Fruit fly (Drosophila melanogaster) whole organism, embryonic: ENCODE results near the gene CG5910.

Source experiments
- Antp ChIP-seq: fragments of 200-800 bp; sonication (Bioruptor generic); optimal IDR thresholded peaks from 3 replicates; lab custom pipeline; 2016; ENCODE audit warnings: missing biosample characterization, missing genetic modification characterization
- Atf3 ChIP-seq: fragments of 200-800 bp; sonication (Bioruptor generic); optimal IDR thresholded peaks from 3 replicates; lab custom pipeline; 2016; ENCODE audit warnings: missing biosample characterization, missing genetic modification characterization
- CG12299 ChIP-seq: fragments of 200-800 bp; sonication (Bioruptor generic); optimal IDR thresholded peaks from 2 replicates; lab custom pipeline; 2018; ENCODE audit warnings: missing biosample characterization, mild to moderate bottlenecking, missing genetic modification characterization
- CG1233 ChIP-seq: fragments of 200-800 bp; sonication (Bioruptor generic); optimal IDR thresholded peaks from 4 replicates; lab custom pipeline; 2018; ENCODE audit warnings: missing biosample characterization, mild to moderate bottlenecking, missing genetic modification characterization
- CG1603 ChIP-seq: fragments of 200-800 bp; sonication (Bioruptor generic); optimal IDR thresholded peaks from 2 replicates; lab custom pipeline; 2019; ENCODE audit warnings: missing biosample characterization, mild to moderate bottlenecking, missing genetic modification characterization, moderate library complexity
- CG17361 ChIP-seq: fragments of 200-800 bp; sonication (Bioruptor generic); IDR thresholded peaks from 3 replicates; pipeline ENCODE4 v1.3.6; 2022; ENCODE audit warnings: missing biosample characterization, missing genetic modification characterization
- CG17385 ChIP-seq: fragments of 200-800 bp; sonication (Bioruptor generic); optimal IDR thresholded peaks from 3 replicates; lab custom pipeline; 2018; ENCODE audit warnings: missing biosample characterization, mild to moderate bottlenecking, missing genetic modification characterization
- CG17612 ChIP-seq: fragments of 200-800 bp; sonication (Bioruptor generic); IDR thresholded peaks from 2 replicates; pipeline ENCODE4 v1.3.6; 2022; ENCODE audit warnings: missing biosample characterization, missing genetic modification characterization
- CG1832 ChIP-seq: fragments of 200-800 bp; sonication (Bioruptor generic); optimal IDR thresholded peaks from 2 replicates; lab custom pipeline; 2017; ENCODE audit warnings: missing biosample characterization, mild to moderate bottlenecking, missing genetic modification characterization, inconsistent platforms
- CG18599 ChIP-seq: fragments of 200-800 bp; sonication (Bioruptor generic); optimal IDR thresholded peaks from 3 replicates; lab custom pipeline; 2017; ENCODE audit warnings: missing biosample characterization, missing genetic modification characterization, mild to moderate bottlenecking, moderate library complexity, missing genetic modification reagents
- CG18619 ChIP-seq: fragments of 200-800 bp; sonication (Bioruptor generic); optimal IDR thresholded peaks from 3 replicates; lab custom pipeline; 2017; ENCODE audit warnings: missing biosample characterization, mild to moderate bottlenecking, missing genetic modification characterization
- CG2129 ChIP-seq: fragments of 200-800 bp; sonication (Bioruptor generic); IDR thresholded peaks from 2 replicates; pipeline ENCODE4 v1.3.6; 2022; ENCODE audit warnings: missing biosample characterization, missing genetic modification characterization; ENCODE audit not compliant: partially characterized antibody
- CG2202 ChIP-seq: fragments of 200-800 bp; sonication (Bioruptor generic); optimal IDR thresholded peaks from 2 replicates; lab custom pipeline; 2018; ENCODE audit warnings: missing biosample characterization, mild to moderate bottlenecking, missing genetic modification characterization
- CG2889 ChIP-seq: fragments of 200-800 bp; sonication (Bioruptor generic); IDR thresholded peaks from 3 replicates; pipeline ENCODE4 v1.3.6; 2022; ENCODE audit warnings: missing biosample characterization, missing genetic modification characterization
- CG30431 ChIP-seq: fragments of 200-800 bp; sonication (Bioruptor generic); optimal IDR thresholded peaks from 2 replicates; lab custom pipeline; 2017; ENCODE audit warnings: missing biosample characterization, missing genetic modification characterization
- CG31388 ChIP-seq: fragments of 200-800 bp; sonication (Bioruptor generic); optimal IDR thresholded peaks from 2 replicates; lab custom pipeline; 2016; ENCODE audit warnings: missing biosample characterization, missing genetic modification characterization
- CG32767 ChIP-seq: fragments of 200-800 bp; sonication (Bioruptor generic); IDR thresholded peaks from 2 replicates; pipeline ENCODE4 v1.3.6; 2022; ENCODE audit warnings: missing biosample characterization, missing genetic modification characterization
- CG34376 ChIP-seq: fragments of 200-800 bp; sonication (Bioruptor generic); optimal IDR thresholded peaks from 2 replicates; lab custom pipeline; 2018; ENCODE audit warnings: missing biosample characterization, mild to moderate bottlenecking, missing genetic modification characterization
- CG7786 ChIP-seq: fragments of 200-800 bp; sonication (Bioruptor generic); optimal IDR thresholded peaks from 2 replicates; lab custom pipeline; 2016; ENCODE audit warnings: missing biosample characterization, missing genetic modification characterization
- CG8924 ChIP-seq: fragments of 200-800 bp; optimal IDR thresholded peaks from 3 replicates; lab custom pipeline; 2019; ENCODE audit warnings: missing biosample characterization, mild to moderate bottlenecking, missing genetic modification characterization, moderate library complexity
- CG9727 ChIP-seq: fragments of 200-800 bp; sonication (Bioruptor generic); optimal IDR thresholded peaks from 3 replicates; lab custom pipeline; 2017; ENCODE audit warnings: missing biosample characterization, mild to moderate bottlenecking, missing genetic modification characterization
- CkIIα-i1 ChIP-seq: fragments of 200-800 bp; sonication (Bioruptor generic); IDR thresholded peaks from 2 replicates; pipeline ENCODE4 v1.3.6; 2022; ENCODE audit warnings: missing biosample characterization, missing genetic modification characterization
- Doc2 ChIP-seq: fragments of 200-800 bp; sonication (Bioruptor generic); IDR thresholded peaks from 2 replicates; pipeline ENCODE4 v1.3.6; 2022; ENCODE audit warnings: missing biosample characterization, missing genetic modification characterization
- Hr39 ChIP-seq: fragments of >200 bp; optimal IDR thresholded peaks from 2 replicates; lab custom pipeline; 2017
- Lim3 ChIP-seq: fragments of 200-800 bp; sonication (Bioruptor generic); IDR thresholded peaks from 2 replicates; pipeline ENCODE4 v1.3.6; 2022; ENCODE audit warnings: missing biosample characterization, missing genetic modification characterization
- Pdp1 ChIP-seq, 2 experiments: fragments of 200-800 bp; sonication (Bioruptor generic); optimal IDR thresholded peaks; 3 replicates each; lab custom pipeline; 2016; ENCODE audit warnings: missing biosample characterization in 2 of 2, missing genetic modification characterization in 2 of 2, mild to moderate bottlenecking in 1 of 2, moderate library complexity in 1 of 2
- Ptx1 ChIP-seq: fragments of 200-800 bp; sonication (Bioruptor generic); IDR thresholded peaks from 2 replicates; pipeline ENCODE4 v1.3.6; 2022; ENCODE audit warnings: missing biosample characterization, missing genetic modification characterization
- Rx ChIP-seq: fragments of 200-800 bp; sonication (Bioruptor generic); IDR thresholded peaks from 2 replicates; pipeline ENCODE4 v1.3.6; 2022; ENCODE audit warnings: missing biosample characterization, missing genetic modification characterization
- Scr ChIP-seq: fragments of 200-800 bp; sonication (Bioruptor generic); IDR thresholded peaks from 2 replicates; pipeline ENCODE4 v1.3.6; 2022; ENCODE audit warnings: missing biosample characterization, missing genetic modification characterization; ENCODE audit not compliant: partially characterized antibody
- Sox102F ChIP-seq: fragments of 200-800 bp; sonication (Bioruptor generic); optimal IDR thresholded peaks from 2 replicates; lab custom pipeline; 2018; ENCODE audit warnings: missing biosample characterization, mild to moderate bottlenecking, missing genetic modification characterization, moderate library complexity
- amos ChIP-seq: fragments of 200-800 bp; sonication (Bioruptor generic); IDR thresholded peaks from 2 replicates; pipeline ENCODE4 v1.3.6; 2022; ENCODE audit warnings: missing biosample characterization, missing genetic modification characterization; ENCODE audit not compliant: partially characterized antibody
- br ChIP-seq: fragments of >200 bp; optimal IDR thresholded peaks from 2 replicates; lab custom pipeline; 2017
- cad ChIP-seq: fragments of >200 bp; optimal IDR thresholded peaks from 2 replicates; lab custom pipeline; 2017; ENCODE audit warnings: missing biosample characterization, missing genetic modification characterization
- dmrt99B ChIP-seq: fragments of 200-800 bp; sonication (Bioruptor generic); optimal IDR thresholded peaks from 2 replicates; lab custom pipeline; 2018; ENCODE audit warnings: missing biosample characterization, mild to moderate bottlenecking, missing genetic modification characterization, moderate library complexity
- dysf ChIP-seq: fragments of 200-800 bp; sonication (Bioruptor generic); IDR thresholded peaks from 3 replicates; pipeline ENCODE4 v1.3.6; 2022; ENCODE audit warnings: missing biosample characterization, missing genetic modification characterization
- eve ChIP-seq, 2 experiments: fragments of >200 bp; optimal IDR thresholded peaks; 2 replicates each; lab custom pipeline; 2017; ENCODE audit warnings: missing biosample characterization in 2 of 2, missing genetic modification characterization in 2 of 2
- ewg ChIP-seq: fragments of 200-800 bp; sonication (Bioruptor generic); optimal IDR thresholded peaks from 3 replicates; lab custom pipeline; 2017; ENCODE audit warnings: mild to moderate bottlenecking, missing biosample characterization, missing genetic modification reagents, missing genetic modification characterization
- eyg ChIP-seq: fragments of 200-800 bp; sonication (Bioruptor generic); optimal IDR thresholded peaks from 3 replicates; lab custom pipeline; 2016; ENCODE audit warnings: missing biosample characterization, missing genetic modification characterization
- fu2 ChIP-seq: fragments of 200-800 bp; sonication (Bioruptor generic); optimal IDR thresholded peaks from 2 replicates; lab custom pipeline; 2016; ENCODE audit warnings: missing biosample characterization, missing genetic modification characterization
- grau ChIP-seq: fragments of 200-800 bp; optimal IDR thresholded peaks from 3 replicates; lab custom pipeline; 2019; ENCODE audit warnings: missing biosample characterization, mild to moderate bottlenecking, missing genetic modification characterization, moderate library complexity
- lmd ChIP-seq: fragments of 200-800 bp; sonication (Bioruptor generic); IDR thresholded peaks from 2 replicates; pipeline ENCODE4 v1.3.6; 2022; ENCODE audit warnings: missing biosample characterization, missing genetic modification characterization
- mirr ChIP-seq: fragments of 200-800 bp; sonication (Bioruptor generic); optimal IDR thresholded peaks from 3 replicates; lab custom pipeline; 2018; ENCODE audit warnings: missing biosample characterization, mild to moderate bottlenecking, missing genetic modification characterization
- nerfin-2 ChIP-seq: fragments of 200-800 bp; sonication (Bioruptor generic); IDR thresholded peaks from 2 replicates; pipeline ENCODE4 v1.3.6; 2022; ENCODE audit warnings: missing biosample characterization, missing genetic modification characterization; ENCODE audit not compliant: partially characterized antibody
- otp ChIP-seq: fragments of 200-800 bp; sonication (Bioruptor generic); IDR thresholded peaks from 3 replicates; pipeline ENCODE4, ENCODE4 v1.3.6; 2022; ENCODE audit warnings: missing biosample characterization, missing genetic modification characterization
- salm ChIP-seq: fragments of 200-800 bp; sonication (Bioruptor generic); optimal IDR thresholded peaks from 2 replicates; lab custom pipeline; 2018; ENCODE audit warnings: missing biosample characterization, mild to moderate bottlenecking, missing genetic modification characterization
- tgo ChIP-seq: fragments of 200-800 bp; sonication (Bioruptor generic); IDR thresholded peaks from 3 replicates; pipeline ENCODE4 v1.3.6; 2022; ENCODE audit warnings: missing biosample characterization, missing genetic modification characterization
- trem ChIP-seq: fragments of 200-800 bp; optimal IDR thresholded peaks from 3 replicates; lab custom pipeline; 2019; ENCODE audit warnings: missing biosample characterization, mild to moderate bottlenecking, missing genetic modification characterization, moderate library complexity
- tx ChIP-seq: fragments of 200-800 bp; sonication (Bioruptor generic); optimal IDR thresholded peaks from 2 replicates; lab custom pipeline; 2016; ENCODE audit warnings: missing biosample characterization, missing genetic modification characterization
- usp ChIP-seq: fragments of >200 bp; optimal IDR thresholded peaks from 2 replicates; lab custom pipeline; 2017; ENCODE audit warnings: missing biosample characterization, missing genetic modification characterization
- zfh1 ChIP-seq: fragments of 200-800 bp; sonication (Bioruptor generic); IDR thresholded peaks from 3 replicates; pipeline ENCODE4 v1.3.6; 2022; ENCODE audit warnings: missing biosample characterization, missing genetic modification characterization

Gene CG5910

DNA sequence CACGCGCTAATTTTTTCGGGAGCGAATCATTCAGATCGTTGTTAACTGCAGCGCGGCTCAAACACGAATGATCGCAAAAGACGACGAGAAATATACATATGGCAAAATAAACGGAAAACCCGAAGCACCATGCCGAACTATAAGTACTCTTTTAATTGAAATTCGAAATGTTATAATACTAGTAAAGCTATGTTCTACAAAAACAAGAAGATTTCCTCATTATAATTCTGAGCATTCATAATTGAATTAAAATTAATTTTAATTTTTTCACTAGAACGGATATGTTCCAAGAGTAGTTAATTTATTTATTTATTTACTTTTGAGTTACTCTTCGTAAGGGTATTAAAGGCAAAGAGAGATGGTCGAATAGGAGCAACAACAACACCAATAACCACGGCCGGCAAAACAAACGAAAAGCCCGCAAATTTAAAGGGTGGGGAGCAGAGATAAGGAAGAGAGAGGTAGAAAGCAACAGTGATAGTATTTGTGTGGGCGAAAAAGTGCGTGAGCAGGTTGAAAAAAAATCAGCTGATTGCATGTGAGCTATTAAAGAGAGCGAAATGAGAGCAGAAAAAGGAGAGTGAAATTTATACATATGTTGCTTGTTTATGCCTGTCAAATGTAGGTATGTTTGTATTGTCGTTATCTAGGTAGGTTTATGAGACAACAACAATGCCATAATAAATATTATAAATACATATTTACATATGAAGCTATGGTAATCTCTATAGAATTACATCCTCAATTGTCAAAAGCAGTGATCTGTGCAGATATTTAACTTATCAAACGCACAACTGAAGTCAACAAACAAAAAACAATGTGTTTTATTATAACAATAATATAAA, 51.4 kb downstream of the CG5910 start (continued):
- TF ChIP-seq CG7786 (GFP tag; lab: Kevin White, UChicago) = peak; percentile 42
- peak; percentile 83 for TF ChIP-seq grau
- no peak; the same call in 1 of the 2 replicates for TF ChIP-seq Lim3 (GFP tag; lab: Robert Waterston, UW)
- TF ChIP-seq Antp (GFP tag; lab: Kevin White, UChicago) = no peak
- no peak for TF ChIP-seq cad (GFP tag; lab: Kevin White, UChicago)
- TF ChIP-seq fu2 (GFP tag; lab: Kevin White, UChicago) = peak; percentile 36
- peak; percentile 75 for TF ChIP-seq CG17385 (GFP tag; lab: Kevin White, UChicago)
- no peak for TF ChIP-seq CG17612
- no peak for TF ChIP-seq CG12299
- peak; percentile 39 for TF ChIP-seq eyg (GFP tag; lab: Kevin White, UChicago)
- TF ChIP-seq CG18599 = peak; percentile 84
- peak; percentile 87 for TF ChIP-seq Ptx1 (GFP tag; lab: Robert Waterston, UW)
- no peak for TF ChIP-seq mirr (GFP tag; lab: Kevin White, UChicago)
- TF ChIP-seq zfh1 (GFP tag; lab: Robert Waterston, UW) = peak; percentile 68; the same call in 2 of the 3 replicates
- no peak for TF ChIP-seq Rx (GFP tag; lab: Robert Waterston, UW)
- peak; percentile 66; the same call in 1 of the 3 replicates for TF ChIP-seq otp
- TF ChIP-seq nerfin-2 = no peak
- no peak for TF ChIP-seq Atf3 (GFP tag; lab: Kevin White, UChicago)
- TF ChIP-seq eve (GFP tag; optimal IDR thresholded peaks at IDR 0.05; lab: Kevin White, UChicago) = peak in 1 of 2 experiments; percentile 47
- peak; percentile 69 for TF ChIP-seq salm (tag; lab: Kevin White, UChicago)
- TF ChIP-seq tgo (GFP tag; lab: Robert Waterston, UW) = peak; percentile 86
- peak; percentile 83 for TF ChIP-seq Sox102F
- TF ChIP-seq dysf (GFP tag; lab: Robert Waterston, UW) = peak; percentile 87
- TF ChIP-seq CG1233 = peak; percentile 37
- TF ChIP-seq CG9727 (GFP tag; lab: Kevin White, UChicago) = peak; percentile 73
- TF ChIP-seq Pdp1 (GFP tag; optimal IDR thresholded peaks at IDR 0.05; lab: Kevin White, UChicago) = peak; percentile 37 to 53
- TF ChIP-seq tx (GFP tag; lab: Kevin White, UChicago) = no peak
- no peak for TF ChIP-seq usp (GFP tag; lab: Kevin White, UChicago)
- TF ChIP-seq dmrt99B = peak; percentile 85
- TF ChIP-seq Doc2 (GFP tag; lab: Robert Waterston, UW) = no peak
- TF ChIP-seq CG30431 (GFP tag; lab: Kevin White, UChicago) = no peak
- peak; percentile 54 for TF ChIP-seq CG18619 (GFP tag; lab: Kevin White, UChicago)
- TF ChIP-seq CG17361 (GFP tag; lab: Robert Waterston, UW) = peak; percentile 69
- no peak for TF ChIP-seq CG2129 (GFP tag; lab: Robert Waterston, UW)
- no peak for TF ChIP-seq Scr (GFP tag; lab: Robert Waterston, UW)
- TF ChIP-seq CkIIα-i1 = no peak
- no peak for TF ChIP-seq CG2202
- peak; percentile 9 for TF ChIP-seq trem (tag; lab: Kevin White, UChicago)
- TF ChIP-seq Hr39 (lab: Kevin White, UChicago) = no peak
- TF ChIP-seq CG34376 (GFP tag; lab: Kevin White, UChicago) = peak; percentile 10
- TF ChIP-seq CG2889 (GFP tag; lab: Robert Waterston, UW) = no peak
- TF ChIP-seq CG1832 (GFP tag; lab: Kevin White, UChicago) = no peak
- peak; percentile 52; the same call in 1 of the 2 replicates for TF ChIP-seq CG32767 (GFP tag; lab: Robert Waterston, UW)
- peak; percentile 15 for TF ChIP-seq ewg (GFP tag; lab: Kevin White, UChicago)
- TF ChIP-seq amos (GFP tag; lab: Robert Waterston, UW) = no peak
- peak; percentile 84 for TF ChIP-seq CG8924
- TF ChIP-seq lmd = peak; percentile 79
- peak; percentile 11 for TF ChIP-seq CG1603
- TF ChIP-seq CG31388 (GFP tag; lab: Kevin White, UChicago) = peak; percentile 24
- TF ChIP-seq br = no peak
